Fruit fly (Drosophila melanogaster) whole organism, embryonic: ENCODE data around the gene Cog2.
A peak's percentile ranks its signal among the peaks of the same experiment; 100 is the strongest.

ENCODE experiments used
- Awh ChIP-seq: fragments of 200-800 bp; sonication (Bioruptor generic); IDR thresholded peaks from 2 replicates; pipeline ENCODE4, ENCODE4 v1.3.6; 2022; ENCODE audit warnings: missing biosample characterization, missing genetic modification characterization
- CG11398 ChIP-seq: fragments of 200-800 bp; sonication (Bioruptor generic); optimal IDR thresholded peaks from 2 replicates; lab custom pipeline; 2016; ENCODE audit warnings: missing biosample characterization, missing genetic modification characterization
- CG13624 ChIP-seq: fragments of 200-800 bp; sonication (Bioruptor generic); optimal IDR thresholded peaks from 2 replicates; lab custom pipeline; 2016; ENCODE audit warnings: missing biosample characterization, missing genetic modification characterization
- CG16813 ChIP-seq: fragments of 200-800 bp; sonication (Bioruptor generic); IDR thresholded peaks from 3 replicates; pipeline ENCODE4 v1.3.6; 2022; ENCODE audit warnings: missing biosample characterization, missing genetic modification characterization; ENCODE audit not compliant: partially characterized antibody
- CG17186 ChIP-seq: fragments of 200-800 bp; sonication (Bioruptor generic); optimal IDR thresholded peaks from 3 replicates; lab custom pipeline; 2017; ENCODE audit warnings: missing biosample characterization, missing genetic modification reagents, missing genetic modification characterization
- CG17359 ChIP-seq: fragments of 200-800 bp; sonication (Bioruptor generic); optimal IDR thresholded peaks from 3 replicates; lab custom pipeline; 2018; ENCODE audit warnings: missing biosample characterization, mild to moderate bottlenecking, missing genetic modification characterization, moderate library complexity
- CG18262 ChIP-seq: fragments of 200-800 bp; optimal IDR thresholded peaks from 3 replicates; lab custom pipeline; 2019; ENCODE audit warnings: missing biosample characterization, mild to moderate bottlenecking, missing genetic modification characterization, moderate library complexity
- CG2678 ChIP-seq: fragments of 200-800 bp; sonication (Bioruptor generic); optimal IDR thresholded peaks from 3 replicates; lab custom pipeline; 2019; ENCODE audit warnings: missing biosample characterization, mild to moderate bottlenecking, missing genetic modification characterization, moderate library complexity
- CG30403 ChIP-seq: fragments of 200-800 bp; sonication (Bioruptor generic); optimal IDR thresholded peaks from 3 replicates; lab custom pipeline; 2016; ENCODE audit warnings: missing biosample characterization, missing genetic modification characterization
- CG3995 ChIP-seq: fragments of 200-800 bp; sonication (Bioruptor generic); optimal IDR thresholded peaks from 3 replicates; lab custom pipeline; 2016; ENCODE audit warnings: missing biosample characterization, missing genetic modification characterization
- CG4360 ChIP-seq: fragments of 200-800 bp; sonication (Bioruptor generic); IDR thresholded peaks from 2 replicates; pipeline ENCODE4 v1.3.6; 2022; ENCODE audit warnings: missing biosample characterization, missing genetic modification characterization
- CG6175 ChIP-seq: fragments of 200-800 bp; sonication (Bioruptor generic); IDR thresholded peaks from 3 replicates; pipeline ENCODE4 v1.3.6; 2022; ENCODE audit warnings: missing biosample characterization, missing genetic modification characterization
- CG6813 ChIP-seq: fragments of 200-800 bp; sonication (Bioruptor generic); optimal IDR thresholded peaks from 2 replicates; lab custom pipeline; 2017; ENCODE audit warnings: missing biosample characterization, missing genetic modification characterization, mild to moderate bottlenecking, moderate library complexity, missing genetic modification reagents
- CG7357 ChIP-seq: fragments of 200-800 bp; sonication (Bioruptor generic); IDR thresholded peaks from 3 replicates; pipeline ENCODE4 v1.3.6; 2022; ENCODE audit warnings: missing biosample characterization, missing genetic modification characterization
- CG9437 ChIP-seq: fragments of 200-800 bp; sonication (Bioruptor generic); optimal IDR thresholded peaks from 2 replicates; lab custom pipeline; 2018; ENCODE audit warnings: missing biosample characterization, mild to moderate bottlenecking, missing genetic modification characterization
- Dref ChIP-seq: fragments of 200-800 bp; sonication (Bioruptor generic); IDR thresholded peaks from 2 replicates; pipeline ENCODE4 v1.3.6; 2022; ENCODE audit warnings: missing biosample characterization, missing genetic modification characterization
- ERR ChIP-seq: fragments of 200-800 bp; sonication (Bioruptor generic); optimal IDR thresholded peaks from 2 replicates; lab custom pipeline; 2016; ENCODE audit warnings: missing biosample characterization, missing genetic modification characterization
- H2.0 ChIP-seq: fragments of 200-800 bp; sonication (Bioruptor generic); IDR thresholded peaks from 2 replicates; pipeline ENCODE4 v1.3.6; 2022; ENCODE audit warnings: missing biosample characterization, missing genetic modification characterization
- Hmr ChIP-seq: fragments of 200-800 bp; sonication (Bioruptor generic); optimal IDR thresholded peaks from 3 replicates; lab custom pipeline; 2017; ENCODE audit warnings: mild to moderate bottlenecking, missing biosample characterization, missing genetic modification reagents, missing genetic modification characterization
- MBD-R2 ChIP-seq: fragments of 200-800 bp; sonication (Bioruptor generic); IDR thresholded peaks from 2 replicates; pipeline ENCODE4 v1.3.6; 2022; ENCODE audit warnings: missing biosample characterization, missing genetic modification characterization
- Mrtf ChIP-seq: fragments of 200-800 bp; sonication (Bioruptor generic); IDR thresholded peaks from 3 replicates; pipeline ENCODE4 v1.3.6; 2022; ENCODE audit warnings: missing biosample characterization, missing genetic modification characterization
- Myb ChIP-seq: fragments of 200-800 bp; sonication (Bioruptor generic); optimal IDR thresholded peaks from 2 replicates; lab custom pipeline; 2016; ENCODE audit warnings: missing biosample characterization, missing genetic modification characterization
- NfI ChIP-seq: fragments of 200-800 bp; sonication (Bioruptor generic); optimal IDR thresholded peaks from 3 replicates; lab custom pipeline; 2018; ENCODE audit warnings: missing biosample characterization, mild to moderate bottlenecking, missing genetic modification characterization, moderate library complexity
- PHDP ChIP-seq: fragments of 200-800 bp; sonication (Bioruptor generic); optimal IDR thresholded peaks from 3 replicates; lab custom pipeline; 2018; ENCODE audit warnings: missing biosample characterization, mild to moderate bottlenecking, missing genetic modification characterization, moderate library complexity
- Usf ChIP-seq: fragments of 200-800 bp; sonication (Bioruptor generic); optimal IDR thresholded peaks from 2 replicates; lab custom pipeline; 2017; ENCODE audit warnings: missing genotype, missing biosample characterization, missing genetic modification characterization
- YL-1 ChIP-seq: fragments of 200-800 bp; sonication (Bioruptor generic); optimal IDR thresholded peaks from 3 replicates; lab custom pipeline; 2017; ENCODE audit warnings: missing biosample characterization, mild to moderate bottlenecking, missing genetic modification characterization
- bab2 ChIP-seq: fragments of 200-800 bp; sonication (Bioruptor generic); optimal IDR thresholded peaks from 2 replicates; lab custom pipeline; 2016; ENCODE audit warnings: missing biosample characterization, missing genetic modification characterization
- bsh ChIP-seq, 2 experiments: fragments of 200-800 bp; sonication (Bioruptor generic); optimal IDR thresholded peaks; 2 replicates each; lab custom pipeline; 2017 to 2018; ENCODE audit warnings: mild to moderate bottlenecking in 2 of 2, missing biosample characterization in 2 of 2, missing genetic modification characterization in 2 of 2, moderate library complexity in 1 of 2
- cato ChIP-seq: fragments of 200-800 bp; sonication (Bioruptor generic); optimal IDR thresholded peaks from 2 replicates; lab custom pipeline; 2016; ENCODE audit warnings: missing biosample characterization, missing genetic modification characterization, borderline replicate concordance
- dan ChIP-seq: fragments of 200-800 bp; sonication (Bioruptor generic); IDR thresholded peaks from 2 replicates; pipeline ENCODE4 v1.3.6; 2022; ENCODE audit warnings: missing biosample characterization, missing genetic modification characterization
- danr ChIP-seq: fragments of 200-800 bp; sonication (Bioruptor generic); IDR thresholded peaks from 2 replicates; pipeline ENCODE4 v1.3.6; 2022; ENCODE audit warnings: missing biosample characterization, missing genetic modification characterization
- disco-r ChIP-seq: fragments of 200-800 bp; sonication (Bioruptor generic); optimal IDR thresholded peaks from 2 replicates; lab custom pipeline; 2016; ENCODE audit warnings: missing biosample characterization, missing genetic modification characterization
- dmrt99B ChIP-seq: fragments of 200-800 bp; sonication (Bioruptor generic); optimal IDR thresholded peaks from 2 replicates; lab custom pipeline; 2018; ENCODE audit warnings: missing biosample characterization, mild to moderate bottlenecking, missing genetic modification characterization, moderate library complexity
- dpn ChIP-seq, 2 experiments: fragments of 200-800 bp; sonication (Bioruptor generic); optimal IDR thresholded peaks; 3 replicates each; lab custom pipeline; 2016; ENCODE audit warnings: missing biosample characterization in 2 of 2, missing genetic modification characterization in 2 of 2
- eve ChIP-seq, 2 experiments: fragments of >200 bp; optimal IDR thresholded peaks; 2 replicates each; lab custom pipeline; 2017; ENCODE audit warnings: missing biosample characterization in 2 of 2, missing genetic modification characterization in 2 of 2
- fd102C ChIP-seq: fragments of 200-800 bp; sonication (Bioruptor generic); optimal IDR thresholded peaks from 2 replicates; lab custom pipeline; 2018; ENCODE audit warnings: missing biosample characterization, mild to moderate bottlenecking, missing genetic modification characterization, moderate library complexity
- fd96Cb ChIP-seq: fragments of 200-800 bp; sonication (Bioruptor generic); optimal IDR thresholded peaks from 2 replicates; lab custom pipeline; 2018; ENCODE audit warnings: missing biosample characterization, mild to moderate bottlenecking, missing genetic modification characterization, moderate library complexity
- gem ChIP-seq: fragments of 200-800 bp; sonication (Bioruptor generic); optimal IDR thresholded peaks from 2 replicates; lab custom pipeline; 2019; ENCODE audit warnings: missing biosample characterization, mild to moderate bottlenecking, missing genetic modification characterization, moderate library complexity
- ham ChIP-seq: fragments of 200-800 bp; sonication (Bioruptor generic); IDR thresholded peaks from 2 replicates; pipeline ENCODE4 v1.3.6; 2022; ENCODE audit warnings: missing biosample characterization, missing genetic modification characterization
- inv ChIP-seq: fragments of 200-800 bp; sonication (Bioruptor generic); IDR thresholded peaks from 2 replicates; pipeline ENCODE4 v1.3.6; 2022; ENCODE audit warnings: missing biosample characterization, missing genetic modification characterization; ENCODE audit not compliant: partially characterized antibody
- klu ChIP-seq: fragments of 200-800 bp; sonication (Bioruptor generic); IDR thresholded peaks from 2 replicates; pipeline ENCODE4 v1.3.6; 2022; ENCODE audit warnings: missing biosample characterization, missing genetic modification characterization
- kni ChIP-seq: fragments of 200-800 bp; sonication (Bioruptor generic); optimal IDR thresholded peaks from 3 replicates; lab custom pipeline; 2017; ENCODE audit warnings: mild to moderate bottlenecking, missing biosample characterization, missing genetic modification reagents, missing genetic modification characterization
- lov ChIP-seq, 2 experiments: fragments of 200-800 bp in 1 of 2; fragments of >200 bp in 1 of 2; sonication (Bioruptor generic) in 1 of 2; IDR thresholded peaks in 1 of 2; optimal IDR thresholded peaks in 1 of 2; 2 replicates in 1 of 2; 3 replicates in 1 of 2; pipeline versions ENCODE4 v1.3.6 to Lab custom; 2017 to 2022; ENCODE audit warnings: missing biosample characterization in 1 of 2, missing genetic modification characterization in 1 of 2
- pzg ChIP-seq: fragments of 200-800 bp; sonication (Bioruptor generic); optimal IDR thresholded peaks from 3 replicates; lab custom pipeline; 2018; ENCODE audit warnings: missing biosample characterization, mild to moderate bottlenecking, missing genetic modification characterization, moderate library complexity
- sd ChIP-seq: fragments of 200-800 bp; sonication (Bioruptor generic); optimal IDR thresholded peaks from 3 replicates; lab custom pipeline; 2018; ENCODE audit warnings: missing biosample characterization, mild to moderate bottlenecking, missing genetic modification characterization, moderate library complexity
- sens ChIP-seq: fragments of 200-800 bp; sonication (Bioruptor generic); peaks from one replicate; lab custom pipeline; 2016; ENCODE audit warnings: missing biosample characterization, missing genetic modification characterization
- sisA ChIP-seq: fragments of 200-800 bp; sonication (Bioruptor generic); IDR thresholded peaks from 2 replicates; pipeline ENCODE4 v1.3.6; 2022; ENCODE audit warnings: missing biosample characterization, missing genetic modification characterization
- stwl ChIP-seq: fragments of 200-800 bp; sonication (Bioruptor generic); optimal IDR thresholded peaks from 3 replicates; lab custom pipeline; 2018; ENCODE audit warnings: missing biosample characterization, mild to moderate bottlenecking, missing genetic modification characterization, moderate library complexity
- vvl ChIP-seq: fragments of 200-800 bp; sonication (Bioruptor generic); IDR thresholded peaks from 2 replicates; pipeline ENCODE4 v1.3.6; 2022; ENCODE audit warnings: missing biosample characterization, missing genetic modification characterization
- zen ChIP-seq: fragments of 200-800 bp; sonication (Bioruptor generic); optimal IDR thresholded peaks from 3 replicates; lab custom pipeline; 2018; ENCODE audit warnings: missing biosample characterization, mild to moderate bottlenecking, missing genetic modification characterization, moderate library complexity

The Cog2 gene

DNA sequence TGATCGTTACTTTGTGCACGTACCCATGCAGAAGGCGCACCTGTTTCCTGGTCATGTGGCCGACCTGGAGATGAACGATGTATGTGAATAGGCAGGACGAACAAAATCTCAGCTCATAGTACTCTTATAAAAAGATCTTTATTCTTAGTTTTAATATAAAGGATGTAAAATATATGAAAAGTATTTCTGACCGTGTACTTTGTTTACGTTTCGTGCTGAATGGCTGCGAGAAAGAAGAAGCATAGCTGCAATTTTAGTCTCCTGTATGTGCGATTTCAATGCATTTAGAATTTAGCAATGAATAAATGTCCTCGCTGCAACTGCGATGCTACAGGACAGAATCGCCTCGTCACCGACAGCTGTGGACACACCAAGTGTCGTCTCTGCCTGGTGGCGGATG lies 13.6 kb downstream of the Cog2 start, which contains the start of the genes CG42726 and CG42727 (continued):
- TF ChIP-seq inv (GFP tag; lab: Robert Waterston, UW) (no peak), sisA (GFP tag; lab: Robert Waterston, UW) (peak; percentile 30), Awh (GFP tag; lab: Robert Waterston, UW) (peak; percentile 10; the same call in 1 of the 2 replicates), CG30403 (GFP tag; lab: Kevin White, UChicago) (peak; percentile 45), CG9437 (GFP tag; lab: Kevin White, UChicago) (no peak), MBD-R2 (GFP tag; lab: Robert Waterston, UW) (peak; percentile 94), dmrt99B (tag; lab: Kevin White, UChicago) (no peak), CG3995 (GFP tag; lab: Kevin White, UChicago) (no peak), Myb (GFP tag; lab: Kevin White, UChicago) (no peak), Usf (GFP tag; lab: Kevin White, UChicago) (no peak), CG6813 (no peak), CG4360 (GFP tag; lab: Robert Waterston, UW) (no peak), danr (GFP tag; lab: Robert Waterston, UW) (no peak), disco-r (GFP tag; lab: Kevin White, UChicago) (no peak), ham (no peak), Mrtf (GFP tag; lab: Robert Waterston, UW) (0 out of 3 replicates have a peak, but pooled peaks have one; percentile 12), Dref (GFP tag; lab: Robert Waterston, UW) (peak; percentile 41; the same call in 1 of the 2 replicates), CG7357 (GFP tag; lab: Robert Waterston, UW) (no peak), eve (GFP tag; optimal IDR thresholded peaks at IDR 0.05; lab: Kevin White, UChicago) (no peak), NfI (GFP tag; lab: Kevin White, UChicago) (peak; percentile 36), PHDP (tag; lab: Kevin White, UChicago) (peak; percentile 48), CG11398 (GFP tag; lab: Kevin White, UChicago) (no peak), Hmr (GFP tag; lab: Kevin White, UChicago) (peak; percentile 17), CG6175 (0 out of 3 replicates have a peak, but pooled peaks have one; percentile 18), CG17186 (GFP tag; lab: Kevin White, UChicago) (no peak), bab2 (GFP tag; lab: Kevin White, UChicago) (no peak), dan (GFP tag; lab: Robert Waterston, UW) (no peak), gem (tag; lab: Kevin White, UChicago) (peak; percentile 54), stwl (tag; lab: Kevin White, UChicago) (peak; percentile 23), dpn (GFP tag; optimal IDR thresholded peaks at IDR 0.05; lab: Kevin White, UChicago) (peak in 1 of 2 experiments; percentile 46), zen (tag; lab: Kevin White, UChicago) (no peak), lov (optimal IDR thresholded peaks at IDR 0.05; lab: Kevin White, UChicago) (no peak), lov (GFP tag; IDR thresholded peaks at IDR 0.05; lab: Robert Waterston, UW) (no peak), pzg (GFP tag; lab: Kevin White, UChicago) (peak; percentile 33), bsh (GFP tag; optimal IDR thresholded peaks at IDR 0.05; lab: Kevin White, UChicago) (peak in 1 of 2 experiments; percentile 32), ERR (GFP tag; lab: Kevin White, UChicago) (no peak), YL-1 (peak; percentile 21), CG18262 (tag; lab: Kevin White, UChicago) (peak; percentile 14), CG2678 (tag; lab: Kevin White, UChicago) (peak; percentile 43), CG17359 (tag; lab: Kevin White, UChicago) (peak; percentile 28), CG16813 (no peak), vvl (GFP tag; lab: Robert Waterston, UW) (0 out of 2 replicates have a peak, but pooled peaks have one; percentile 34), sd (tag; lab: Kevin White, UChicago) (peak; percentile 42), cato (peak; percentile 0), sens (peak; percentile 58), klu (GFP tag; lab: Robert Waterston, UW) (no peak), kni (peak; percentile 36), fd96Cb (tag; lab: Kevin White, UChicago) (peak; percentile 9), H2.0 (0 out of 2 replicates have a peak, but pooled peaks have one; percentile 19), fd102C (GFP tag; lab: Kevin White, UChicago) (no peak), CG13624 (GFP tag; lab: Kevin White, UChicago) (no peak)
